Worm (Caenorhabditis elegans): ENCODE measurements around the gene arrd-11.

arrd-11 gene

DNA sequence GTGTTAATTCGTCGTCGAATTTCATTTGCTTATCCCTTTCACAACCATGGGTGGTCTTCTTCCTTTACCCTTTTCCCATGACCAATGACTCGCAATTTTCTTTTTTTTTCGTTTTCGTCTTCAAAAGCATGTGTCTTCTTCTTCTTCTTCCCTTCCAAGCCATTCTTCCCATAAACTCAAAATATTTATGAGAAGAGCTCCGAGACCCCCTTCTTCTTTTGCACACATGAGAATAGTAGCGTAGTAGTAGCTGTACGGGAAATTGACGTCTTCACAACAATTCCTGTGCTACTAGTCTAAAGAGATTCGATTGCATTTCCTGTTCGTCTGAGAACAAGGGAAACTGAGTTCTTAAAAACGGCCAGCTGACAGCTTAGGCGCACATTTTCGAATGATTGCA is 49.1 kb downstream of the arrd-11 start:
- TF ChIP-seq unc-86 (tag; optimal IDR thresholded peaks at IDR 0.05) (no peak), ama-1 (optimal IDR thresholded peaks at IDR 0.05) (no peak), unc-42 (tag; optimal IDR thresholded peaks at IDR 0.05) (peak; percentile 58)

DNA sequence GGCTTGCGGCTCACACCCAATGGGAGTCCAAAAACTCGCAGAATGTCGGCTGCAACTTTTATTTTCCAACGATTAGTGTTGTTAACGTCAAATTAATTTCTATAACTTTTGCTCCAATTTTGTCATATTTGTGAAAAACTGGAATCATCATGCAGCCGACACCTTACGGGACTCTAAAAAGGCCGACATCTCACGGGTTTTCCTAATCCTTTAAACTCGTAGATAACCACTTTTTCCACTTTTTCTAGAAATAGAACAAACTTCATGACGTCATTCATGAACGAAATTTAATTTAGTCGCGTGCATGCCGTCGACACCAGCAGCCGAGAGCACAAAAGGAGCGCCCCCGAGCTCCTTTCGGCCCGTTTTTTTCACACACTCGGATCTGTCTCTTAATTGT is 50.2 kb downstream of the arrd-11 start:
- TF ChIP-seq gmeb-2 (tag; optimal IDR thresholded peaks at IDR 0.05) = no peak
- no peak for TF ChIP-seq ceh-24 (tag; optimal IDR thresholded peaks at IDR 0.05)
- TF ChIP-seq unc-42 (tag; optimal IDR thresholded peaks at IDR 0.05) = peak; percentile 81
- TF ChIP-seq che-1 (tag; optimal IDR thresholded peaks at IDR 0.05) = no peak
- TF ChIP-seq ceh-19 (GFP tag; optimal IDR thresholded peaks at IDR 0.05) = no peak
- TF ChIP-seq ceh-18 (tag; optimal IDR thresholded peaks at IDR 0.05) = no peak

DNA sequence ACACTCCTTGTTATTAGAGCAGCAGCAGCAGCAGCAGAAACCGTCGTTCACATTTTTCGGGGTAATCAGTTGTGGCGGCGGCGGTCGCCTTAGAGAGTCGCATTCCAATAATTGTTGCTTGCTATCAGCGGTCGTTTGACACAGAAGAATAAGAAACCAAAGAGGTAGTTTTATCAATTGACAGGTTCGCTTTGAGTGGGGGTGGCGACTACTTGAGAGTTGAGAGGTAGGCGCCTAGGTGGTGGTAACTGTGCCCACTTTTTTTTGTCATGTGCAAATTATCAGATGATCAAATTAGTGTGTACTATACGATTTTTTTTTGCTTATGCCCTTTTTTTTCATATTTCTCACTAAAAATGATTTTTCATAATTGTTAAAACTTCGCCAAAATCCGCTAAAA is 50.7 kb downstream of the arrd-11 start:
- no peak for TF ChIP-seq madf-2 (tag; optimal IDR thresholded peaks at IDR 0.05)
